Worm (Caenorhabditis elegans) whole organism, L4 larva: Measurements from ENCODE around the gene sms-3.
A peak's percentile ranks its signal among the peaks of the same experiment; 100 is the strongest.

ENCODE experiments used
- D1046.2 ChIP-seq: fragments of 200-800 bp; sonication (Bioruptor generic); IDR thresholded peaks from 2 replicates; pipeline ENCODE4 v1.3.6; 2022; ENCODE audit warnings: missing genetic modification characterization, missing compliant biosample characterization
- F26F4.8 ChIP-seq: fragments of 200-800 bp; sonication (Bioruptor generic); conservative IDR thresholded peaks from 2 replicates; pipeline ENCODE4 v1.3.6; 2022; ENCODE audit warnings: missing genetic modification characterization, missing compliant biosample characterization
- F37D6.2 ChIP-seq: sonication (generic microtip); optimal IDR thresholded peaks from 2 replicates; lab custom pipeline; 2016; ENCODE audit warnings: mild to moderate bottlenecking, missing genetic modification characterization, missing compliant biosample characterization
- F44E2.7 ChIP-seq: fragments of 200-800 bp; sonication (Bioruptor generic); IDR thresholded peaks from 2 replicates; pipeline ENCODE4 v2.1.2; 2022; ENCODE audit warnings: missing genetic modification characterization, missing compliant biosample characterization
- R02D3.7 ChIP-seq: fragments of 150-350 bp; sonication (generic microtip); optimal IDR thresholded peaks from 3 replicates; lab custom pipeline; 2014; ENCODE audit warnings: missing biosample characterization, missing genetic modification characterization
- T26A8.4 ChIP-seq: fragments of 200-800 bp; sonication (Bioruptor generic); IDR thresholded peaks from 2 replicates; pipeline ENCODE4 v1.3.6; 2022; ENCODE audit warnings: missing genetic modification characterization, missing compliant biosample characterization
- Y105C5A.15 ChIP-seq: fragments of 200-800 bp; sonication (Bioruptor generic); IDR thresholded peaks from 2 replicates; pipeline ENCODE4 v1.3.6; 2022; ENCODE audit warnings: missing genetic modification characterization, missing compliant biosample characterization
- Y48G9A.11 ChIP-seq: fragments of 200-800 bp; sonication (Bioruptor generic); IDR thresholded peaks from 2 replicates; pipeline ENCODE4 v1.3.6; 2022; ENCODE audit warnings: missing genetic modification reagents, missing genetic modification characterization, missing compliant biosample characterization
- Y5F2A.4 ChIP-seq: fragments of 200-800 bp; sonication (Bioruptor generic); optimal IDR thresholded peaks from 2 replicates; lab custom pipeline; 2018; ENCODE audit warnings: mild to moderate bottlenecking, missing genetic modification characterization, missing compliant biosample characterization
- ZK337.2 ChIP-seq: fragments of 200-800 bp; sonication (Bioruptor generic); IDR thresholded peaks from 2 replicates; pipeline ENCODE4 v1.3.6; 2022; ENCODE audit warnings: missing genetic modification reagents, missing genetic modification characterization, missing compliant biosample characterization
- ceh-28 ChIP-seq: fragments of 150-350 bp; optimal IDR thresholded peaks from 2 replicates; lab custom pipeline; 2014; ENCODE audit warnings: missing biosample characterization, missing genetic modification reagents, missing genetic modification characterization
- ceh-62 ChIP-seq: sonication (generic microtip); optimal IDR thresholded peaks from 2 replicates; lab custom pipeline; 2017; ENCODE audit warnings: missing biosample characterization, missing genetic modification characterization
- ces-1 ChIP-seq: fragments of 150-350 bp; sonication (generic microtip); optimal IDR thresholded peaks from 4 replicates; lab custom pipeline; 2014; ENCODE audit warnings: missing biosample characterization, missing genetic modification reagents, missing genetic modification characterization
- daf-12 ChIP-seq: fragments of 150-350 bp; optimal IDR thresholded peaks from 2 replicates; lab custom pipeline; 2014; ENCODE audit warnings: missing biosample characterization, missing genetic modification reagents, missing genetic modification characterization
- daf-8 ChIP-seq: fragments of 200-800 bp; sonication (Bioruptor generic); IDR thresholded peaks from 2 replicates; pipeline ENCODE4 v1.3.6; 2022; ENCODE audit warnings: missing genetic modification characterization, missing compliant biosample characterization
- dmd-8 ChIP-seq: fragments of 200-800 bp; sonication (Bioruptor generic); IDR thresholded peaks from 2 replicates; pipeline ENCODE4 v1.3.6; 2022; ENCODE audit warnings: missing genetic modification characterization, missing compliant biosample characterization
- dve-1 ChIP-seq: sonication (generic microtip); optimal IDR thresholded peaks from 2 replicates; lab custom pipeline; 2017; ENCODE audit warnings: antibody characterized with exemption, mild to moderate bottlenecking, missing genetic modification characterization, missing compliant biosample characterization; ENCODE audit not compliant: insufficient read depth
- gei-8 ChIP-seq: fragments of 200-800 bp; sonication (Bioruptor generic); optimal IDR thresholded peaks from 2 replicates; lab custom pipeline; 2018; ENCODE audit warnings: mild to moderate bottlenecking, missing genetic modification characterization, missing compliant biosample characterization
- lin-29 ChIP-seq: fragments of 200-800 bp; sonication (Bioruptor generic); IDR thresholded peaks from 2 replicates; pipeline ENCODE4 v1.3.6; 2022; ENCODE audit warnings: missing genetic modification reagents, missing genetic modification characterization, missing compliant biosample characterization
- lin-38 ChIP-seq: fragments of 200-800 bp; sonication (Bioruptor generic); IDR thresholded peaks from 2 replicates; pipeline ENCODE4 v1.3.6; 2022; ENCODE audit warnings: missing genetic modification reagents, missing genetic modification characterization, missing compliant biosample characterization
- lir-3 ChIP-seq: sonication (generic microtip); optimal IDR thresholded peaks from 2 replicates; lab custom pipeline; 2016; ENCODE audit warnings: mild to moderate bottlenecking, missing genetic modification characterization, missing compliant biosample characterization
- lsy-2 ChIP-seq, 2 experiments: fragments of 150-350 bp in 1 of 2; sonication (generic microtip) in 1 of 2; optimal IDR thresholded peaks; 2 replicates each; lab custom pipeline; 2014 to 2017; ENCODE audit warnings: missing biosample characterization in 2 of 2, missing genetic modification characterization in 2 of 2
- madf-5 ChIP-seq, 2 experiments: fragments of 200-800 bp; sonication (Bioruptor generic); IDR thresholded peaks; 2 replicates each; pipeline ENCODE4 v1.3.6; 2022; ENCODE audit warnings: missing compliant biosample characterization in 2 of 2, missing genetic modification characterization in 2 of 2
- mep-1 ChIP-seq: fragments of 150-350 bp; sonication (generic microtip); optimal IDR thresholded peaks from 3 replicates; lab custom pipeline; 2014; ENCODE audit warnings: missing biosample characterization, missing genetic modification characterization
- mes-2 ChIP-seq: sonication (generic microtip); optimal IDR thresholded peaks from 2 replicates; lab custom pipeline; 2016; ENCODE audit warnings: missing genotype, mild to moderate bottlenecking, missing genetic modification characterization, missing compliant biosample characterization; ENCODE audit not compliant: poor library complexity, severe bottlenecking
- mxl-2 ChIP-seq: fragments of 200-800 bp; sonication (Bioruptor generic); conservative IDR thresholded peaks from 2 replicates; pipeline ENCODE4 v1.3.6; 2022; ENCODE audit warnings: missing genetic modification reagents, missing genetic modification characterization, missing compliant biosample characterization
- nhr-11 ChIP-seq: fragments of 150-350 bp; optimal IDR thresholded peaks from 2 replicates; lab custom pipeline; 2014; ENCODE audit warnings: missing biosample characterization, missing genetic modification characterization
- nhr-41 ChIP-seq: fragments of 200-800 bp; sonication (Bioruptor generic); IDR thresholded peaks from 2 replicates; pipeline ENCODE4 v1.3.6; 2022; ENCODE audit warnings: missing genetic modification reagents, missing genetic modification characterization, missing compliant biosample characterization
- php-3 ChIP-seq: fragments of 200-800 bp; sonication (Bioruptor generic); IDR thresholded peaks from 2 replicates; pipeline ENCODE4 v1.3.6; 2022; ENCODE audit warnings: missing genetic modification reagents, missing genetic modification characterization, missing compliant biosample characterization
- pqm-1 ChIP-seq: sonication (generic microtip); optimal IDR thresholded peaks from 2 replicates; lab custom pipeline; 2017; ENCODE audit warnings: missing biosample characterization, missing genetic modification characterization
- set-16 ChIP-seq: fragments of 200-800 bp; sonication (Bioruptor generic); IDR thresholded peaks from 2 replicates; pipeline ENCODE4 v1.3.6; 2022; ENCODE audit warnings: missing genetic modification reagents, missing genetic modification characterization, missing compliant biosample characterization
- snpc-1.2 ChIP-seq: fragments of 200-800 bp; sonication (Bioruptor generic); IDR thresholded peaks from 2 replicates; pipeline ENCODE4 v1.3.6; 2022; ENCODE audit warnings: missing genetic modification reagents, missing genetic modification characterization, missing compliant biosample characterization
- snpc-4 ChIP-seq: fragments of 150-350 bp; optimal IDR thresholded peaks from 2 replicates; lab custom pipeline; 2014; ENCODE audit warnings: missing biosample characterization, missing genetic modification characterization
- spr-1 ChIP-seq: sonication (generic microtip); optimal IDR thresholded peaks from 2 replicates; lab custom pipeline; 2016; ENCODE audit warnings: mild to moderate bottlenecking, missing genetic modification characterization, missing compliant biosample characterization
- spr-3 ChIP-seq: fragments of 200-800 bp; sonication (Bioruptor generic); optimal IDR thresholded peaks from 2 replicates; lab custom pipeline; 2018; ENCODE audit warnings: mild to moderate bottlenecking, missing genetic modification characterization, missing compliant biosample characterization
- tra-1 ChIP-seq: fragments of 200-800 bp; sonication (Bioruptor generic); IDR thresholded peaks from 2 replicates; pipeline ENCODE4 v1.3.6; 2022; ENCODE audit warnings: missing genetic modification reagents, missing genetic modification characterization, missing compliant biosample characterization
- unc-62 ChIP-seq, 3 experiments: fragments of 150-350 bp in 1 of 3; sonication (generic microtip); optimal IDR thresholded peaks in 2 of 3; peaks in 1 of 3; 1 replicate in 1 of 3; 2 replicates in 2 of 3; lab custom pipeline; 2014 to 2017; ENCODE audit warnings: missing biosample characterization in 3 of 3, missing genetic modification characterization in 3 of 3, missing genetic modification reagents in 3 of 3, missing genotype in 1 of 3
- zfp-2 ChIP-seq: sonication (generic microtip); optimal IDR thresholded peaks from 2 replicates; lab custom pipeline; 2016; ENCODE audit warnings: mild to moderate bottlenecking, missing genetic modification characterization, missing compliant biosample characterization
- zfp-3 ChIP-seq: fragments of 200-800 bp; sonication (Bioruptor generic); conservative IDR thresholded peaks from 2 replicates; pipeline ENCODE4 v1.3.6; 2022; ENCODE audit warnings: missing genetic modification reagents, missing genetic modification characterization, missing compliant biosample characterization
- zip-2 ChIP-seq: fragments of 150-350 bp; optimal IDR thresholded peaks from 2 replicates; lab custom pipeline; 2014; ENCODE audit warnings: missing biosample characterization, missing genetic modification characterization

The sms-3 gene

DNA sequence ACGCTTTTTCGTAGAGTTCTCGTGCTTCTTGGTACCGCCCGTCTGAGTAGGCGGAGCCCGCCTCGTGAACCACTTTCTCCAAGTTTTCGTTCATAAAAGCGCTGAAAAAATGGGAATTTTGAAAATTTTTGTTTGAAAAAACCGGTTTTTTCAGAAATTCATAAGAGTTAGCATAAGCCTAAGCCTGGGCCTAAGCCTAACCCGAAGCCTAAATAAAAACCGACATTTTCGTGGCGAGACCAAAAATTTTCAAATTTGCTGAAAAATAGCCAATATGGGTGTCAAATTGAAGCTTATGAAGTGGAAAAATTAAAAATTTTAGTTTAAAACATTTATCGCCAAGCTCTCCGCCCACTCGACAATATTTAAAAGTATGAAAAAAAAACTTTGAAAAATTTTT, 13.0 kb upstream of the sms-3 start, which contains the start of gene Y22D7AL.9 (continued):
- TF ChIP-seq ceh-28 (tag; lab: Kevin White, UChicago) (no peak), zip-2 (tag; lab: Kevin White, UChicago) (no peak), snpc-1.2 (GFP tag; lab: Robert Waterston, UW) (no peak), tra-1 (GFP tag; lab: Robert Waterston, UW) (no peak)

DNA sequence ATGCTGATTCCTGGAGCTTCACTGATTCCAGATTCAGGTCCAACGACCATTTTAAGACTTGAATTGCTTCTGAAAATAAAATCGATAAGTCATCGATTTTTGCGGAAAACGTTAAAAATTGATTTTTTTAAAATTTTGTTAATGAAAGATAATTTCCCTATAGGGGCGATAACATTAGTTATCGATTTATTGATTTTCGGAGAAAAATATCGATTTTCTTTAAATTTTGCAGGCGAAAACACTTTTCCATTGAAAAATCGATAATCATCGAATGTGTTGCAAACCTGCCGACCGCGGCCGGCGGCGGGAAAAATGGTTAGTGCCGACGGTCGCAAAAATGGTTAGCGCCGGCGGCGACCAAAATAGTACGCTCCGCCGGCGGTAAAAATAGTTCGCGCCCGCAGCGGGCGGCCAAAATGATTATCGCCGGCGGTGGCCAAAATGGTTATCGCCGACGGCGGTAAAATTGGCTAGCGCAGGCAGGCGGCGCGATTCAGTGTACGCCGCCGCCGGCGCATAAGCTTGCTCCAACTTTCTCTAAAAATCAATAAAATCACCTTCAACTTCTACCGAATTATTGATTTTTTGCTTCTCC, 12.1 kb upstream of the sms-3 start:
- TF ChIP-seq gei-8 (GFP tag; lab: Kevin White, UChicago) (no peak), set-16 (GFP tag; lab: Robert Waterston, UW) (peak; percentile 76), ceh-28 (tag; lab: Kevin White, UChicago) (peak; percentile 98), lin-38 (GFP tag; lab: Robert Waterston, UW) (no peak), zfp-2 (no peak), lin-29 (no peak), unc-62 (GFP tag; optimal IDR thresholded peaks at IDR 0.05 in 1 of 2; lab: Kevin White, UChicago) (peak in 1 of 2 experiments; percentile 10), unc-62 (tag; optimal IDR thresholded peaks at IDR 0.05; lab: Kevin White, UChicago) (no peak), R02D3.7 (tag; lab: Kevin White, UChicago) (no peak)

DNA sequence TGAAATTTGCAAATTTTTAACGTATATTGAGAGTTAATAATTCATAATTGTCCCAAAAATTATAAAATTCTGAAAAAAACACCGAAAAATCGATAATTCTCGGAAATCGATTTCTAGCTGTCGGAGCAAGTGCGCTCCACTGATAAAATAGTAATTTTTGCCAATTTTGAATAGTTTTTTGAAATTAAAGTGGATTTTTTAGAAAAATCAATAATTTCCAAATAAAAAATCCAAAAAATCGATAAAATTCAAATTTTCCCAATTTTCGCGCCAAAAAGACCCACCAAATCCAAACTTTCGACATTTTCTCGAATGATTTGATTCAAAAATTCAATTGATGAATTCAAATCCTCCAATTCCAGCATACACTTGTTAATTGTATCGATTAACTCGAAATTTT, 10.0 kb upstream of the sms-3 start:
- peak; percentile 54 for TF ChIP-seq ceh-28 (tag; lab: Kevin White, UChicago)
- no peak for TF ChIP-seq snpc-4 (tag; lab: Kevin White, UChicago)
- TF ChIP-seq, all 104 proteins: peak for 1

ce11 chrIII:1607659-1608058, 6.7 kb upstream of the sms-3 start:
- no peak for TF ChIP-seq pqm-1 (tag; lab: Kevin White, UChicago)
- peak; percentile 85 for TF ChIP-seq ceh-28 (tag; lab: Kevin White, UChicago)

ce11 chrIII:1604514-1604976, 3.6 kb upstream of the sms-3 start, which contains the start of gene Y22D7AL.6:
Gene Y22D7AL.6, plus strand, starts transcription at chrIII:1604926.
- TF ChIP-seq snpc-1.2 (GFP tag; lab: Robert Waterston, UW), result peak; percentile 79
- peak; percentile 65; the same call in 1 of the 2 replicates for TF ChIP-seq php-3 (GFP tag; lab: Robert Waterston, UW)
- 0 out of 2 replicates have a peak, but pooled peaks have one; percentile 48 for TF ChIP-seq lin-29
- no peak for TF ChIP-seq snpc-4 (tag; lab: Kevin White, UChicago)
- no peak for TF ChIP-seq daf-8
- TF ChIP-seq mes-2 (tag; lab: Kevin White, UChicago), result peak; percentile 65
- no peak for TF ChIP-seq ces-1
- peak; percentile 97 for TF ChIP-seq F26F4.8
- TF ChIP-seq Y5F2A.4 (GFP tag; lab: Kevin White, UChicago), result peak; percentile 53
- no peak for TF ChIP-seq ZK337.2 (GFP tag; lab: Robert Waterston, UW)
- no peak for TF ChIP-seq ceh-62 (tag; lab: Kevin White, UChicago)
- peak; percentile 53 for TF ChIP-seq dve-1 (tag; lab: Kevin White, UChicago)
- 0 out of 2 replicates have a peak, but pooled peaks have one; percentile 85 for TF ChIP-seq F44E2.7 (GFP tag; lab: Robert Waterston, UW)
- peak; percentile 45; the same call in 1 of the 2 replicates for TF ChIP-seq Y105C5A.15 (GFP tag; lab: Robert Waterston, UW)
- TF ChIP-seq dmd-8, result peak; percentile 88
- TF ChIP-seq madf-5 (GFP tag; IDR thresholded peaks at IDR 0.05; lab: Robert Waterston, UW), result peak; percentile 30 to 87; a peak in 1 of 4 replicates
- no peak for TF ChIP-seq zip-2 (tag; lab: Kevin White, UChicago)
- peak; percentile 77; the same call in 1 of the 2 replicates for TF ChIP-seq Y48G9A.11 (GFP tag; lab: Robert Waterston, UW)
- peak; percentile 85 for TF ChIP-seq T26A8.4
- TF ChIP-seq F37D6.2 (tag; lab: Kevin White, UChicago), result peak; percentile 52
- TF ChIP-seq R02D3.7 (tag; lab: Kevin White, UChicago), result no peak
- TF ChIP-seq zfp-2, result peak; percentile 33
- no peak for TF ChIP-seq nhr-11 (tag; lab: Kevin White, UChicago)
- TF ChIP-seq mxl-2 (GFP tag; lab: Robert Waterston, UW), result no peak
- TF ChIP-seq mep-1 (tag; lab: Kevin White, UChicago), result no peak
- peak; percentile 79 for TF ChIP-seq spr-3
- TF ChIP-seq nhr-41 (GFP tag; lab: Robert Waterston, UW), result no peak
- peak in 1 of 2 experiments; percentile 36 for TF ChIP-seq lsy-2 (tag; optimal IDR thresholded peaks at IDR 0.05; lab: Kevin White, UChicago)
- TF ChIP-seq daf-12 (tag; lab: Kevin White, UChicago), result no peak
- peak; percentile 65 for TF ChIP-seq lir-3
- peak; percentile 61 for TF ChIP-seq spr-1 (tag; lab: Kevin White, UChicago)
- peak; percentile 90 for TF ChIP-seq D1046.2 (GFP tag; lab: Robert Waterston, UW)
- peak; percentile 79; the same call in 1 of the 2 replicates for TF ChIP-seq zfp-3
